Fruit fly (Drosophila melanogaster) ovary, adult (tissue): ENCODE measurements around the gene Grip128.

Experiments
- CG17801 ChIP-seq: fragments of 200-800 bp; optimal IDR thresholded peaks from 2 replicates; lab custom pipeline; 2019; ENCODE audit warnings: missing biosample characterization, mild to moderate bottlenecking, missing genetic modification characterization, moderate library complexity; ENCODE audit not compliant: partially characterized antibody

Gene Grip128

DNA sequence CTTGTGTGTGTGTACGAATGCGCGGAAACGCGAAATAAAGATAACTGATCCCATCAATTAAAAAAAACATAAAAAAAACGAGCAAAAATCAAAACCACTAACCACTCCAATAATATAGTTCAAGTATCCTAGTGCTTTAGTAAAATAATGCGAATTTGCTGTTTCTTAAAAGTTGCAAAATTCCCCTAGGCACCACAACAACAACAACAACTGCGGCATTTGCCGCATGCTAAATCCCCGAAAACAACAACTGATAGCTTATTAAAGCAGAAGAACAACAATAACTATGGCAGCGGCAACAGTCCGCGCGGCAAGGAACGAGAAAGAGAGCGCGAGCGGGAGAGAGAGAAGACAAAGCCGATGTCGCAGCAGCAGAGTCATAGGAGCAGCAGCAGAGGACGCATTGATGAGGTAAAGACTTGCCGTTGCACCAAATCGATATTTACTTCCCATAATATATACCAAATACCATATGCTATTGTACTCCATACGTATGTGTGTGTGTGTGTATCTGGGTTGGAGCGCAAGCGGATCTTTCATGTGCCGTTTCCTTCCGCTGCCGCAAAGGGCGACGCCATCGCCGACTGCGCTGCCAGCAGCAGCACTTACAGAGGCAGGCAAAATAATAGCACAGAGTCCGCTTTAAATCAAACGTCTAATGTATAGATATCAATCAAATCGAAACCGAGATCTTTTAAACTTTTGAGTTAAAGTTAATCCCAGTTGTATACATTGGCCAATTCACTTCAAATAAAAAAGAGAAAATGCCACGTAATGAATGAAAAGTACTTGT is 11.3 kb upstream of the Grip128 start:
- no peak for TF ChIP-seq CG17801 (GFP tag; lab: Kevin White, UChicago)

DNA sequence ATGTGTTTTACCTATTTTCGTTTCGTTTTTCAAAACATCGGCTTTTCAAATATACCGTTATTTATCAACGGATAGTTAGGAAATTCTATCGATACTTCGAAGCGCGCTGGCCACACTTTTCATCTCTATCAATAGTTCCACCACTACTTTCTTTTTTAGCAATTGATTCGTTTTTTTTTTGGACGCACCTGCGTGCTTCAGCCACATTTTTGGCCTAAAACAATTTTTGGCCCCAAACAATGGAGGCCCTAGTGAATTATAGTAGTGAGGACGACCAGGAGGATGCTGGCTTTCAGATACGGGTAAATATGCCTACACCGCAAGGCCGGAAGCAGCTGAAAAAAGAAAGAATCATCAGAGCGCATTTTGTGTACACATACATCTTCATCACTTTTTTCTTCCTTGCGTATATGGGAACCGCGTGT is 10.3 kb upstream of the Grip128 start, which contains the start of gene CG6340:
TSS of gene CG6340 (plus strand) at position 139 of the 425 bp plus-strand sequence.
- TF ChIP-seq CG17801 (GFP tag; lab: Kevin White, UChicago) = peak; percentile 46

DNA sequence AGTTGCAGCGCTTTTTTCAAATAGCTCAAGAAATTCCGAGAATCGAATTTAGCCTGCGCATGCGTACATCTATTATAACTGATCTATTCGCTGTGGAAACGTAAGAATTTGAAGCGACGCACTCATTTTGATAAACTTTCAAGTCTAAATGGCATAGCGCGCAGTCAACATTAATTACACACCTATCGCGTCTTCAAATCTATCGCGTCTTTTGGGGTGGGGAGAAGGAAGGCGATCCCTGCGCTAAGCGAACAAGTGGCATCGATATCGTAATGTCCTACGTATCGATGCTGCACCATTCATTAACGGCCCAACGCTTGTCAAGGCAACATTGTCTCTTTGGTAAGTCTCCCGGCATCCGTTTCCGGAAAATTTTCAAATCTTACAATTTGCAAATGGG is 3.9 kb upstream of the Grip128 start, which contains the start of gene CG6324:
TSS of gene CG6324 (plus strand) at position 301 of the 400 bp plus-strand sequence.
- no peak for TF ChIP-seq CG17801 (GFP tag; lab: Kevin White, UChicago)

DNA sequence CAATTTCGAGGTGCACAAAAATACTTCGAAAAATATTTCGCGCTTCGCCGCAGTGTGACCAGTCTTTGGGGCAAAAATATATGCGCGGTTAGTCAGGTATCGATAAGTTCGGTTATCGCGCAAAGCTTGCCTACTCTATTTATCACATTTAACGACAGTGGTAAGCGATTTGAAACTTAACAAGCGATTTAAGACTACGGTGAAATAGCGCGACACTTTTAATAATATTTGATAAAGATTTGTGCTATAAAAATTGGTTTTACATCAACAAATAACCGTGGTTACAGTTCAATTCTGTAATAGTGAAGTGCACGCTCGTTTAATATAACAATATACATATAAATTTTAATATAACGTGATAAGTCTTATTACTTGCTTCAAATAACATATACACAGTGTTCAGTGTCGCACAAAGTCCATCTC is 3.5 kb upstream of the Grip128 start, which contains the start of gene mh:
TSS of gene mh (minus strand) at position 34 of the 423 bp plus-strand sequence.
- no peak for TF ChIP-seq CG17801 (GFP tag; lab: Kevin White, UChicago)

DNA sequence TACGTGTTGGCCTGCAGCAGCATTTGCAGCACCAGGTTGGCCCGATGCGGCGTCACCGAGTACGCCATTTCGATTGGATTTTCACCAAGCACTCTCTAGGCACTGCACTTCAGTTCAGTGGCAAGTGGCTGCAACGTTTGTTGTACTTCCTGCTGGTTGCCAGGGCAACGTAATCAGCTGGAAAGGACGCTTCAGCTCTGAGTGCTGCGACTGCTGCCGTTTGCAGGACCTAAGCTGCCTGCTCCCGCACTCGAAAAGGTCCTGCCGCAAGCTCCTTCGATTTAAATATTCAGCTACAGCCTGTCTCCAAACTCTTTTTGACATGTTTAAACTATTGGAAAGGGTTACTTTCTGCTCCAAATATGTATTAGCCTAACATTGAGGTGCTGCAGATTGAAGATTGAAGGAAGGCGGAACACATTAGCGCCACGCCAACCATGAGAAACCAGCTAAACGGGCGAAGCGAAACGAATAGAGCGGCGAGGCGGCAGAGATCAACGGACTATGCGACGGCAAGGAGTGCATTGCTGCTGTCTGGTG is 4.4 kb downstream of the Grip128 start, which contains the start of the genes CG15642 and CG15641:
TSS of gene CG15642 (minus strand) at position 356 of the 540 bp plus-strand sequence.
TSS of gene CG15641 (plus strand) at position 490 of the 540 bp plus-strand sequence.
- no peak for TF ChIP-seq CG17801 (GFP tag; lab: Kevin White, UChicago)

DNA sequence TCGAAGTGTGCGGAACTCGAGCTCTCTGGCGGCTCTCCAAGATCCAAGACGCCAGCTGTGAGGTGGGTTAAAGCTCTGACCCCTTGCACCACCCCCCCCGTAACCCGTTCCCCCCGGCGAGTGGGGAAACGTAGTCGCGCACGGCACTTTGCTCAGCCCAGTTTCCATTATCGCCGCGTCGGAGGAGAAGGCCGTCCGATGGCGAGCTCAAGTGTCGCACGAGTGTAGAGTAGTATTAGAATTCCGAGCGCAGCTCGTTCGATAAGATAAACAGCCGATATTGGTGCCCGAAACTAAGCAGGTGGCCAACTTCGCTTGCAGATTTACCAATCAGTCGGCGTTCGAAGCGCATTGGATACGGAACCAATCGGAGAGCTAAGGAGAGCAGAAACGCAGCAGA is 6.5 kb downstream of the Grip128 start:
- TF ChIP-seq CG17801 (GFP tag; lab: Kevin White, UChicago) = no peak

DNA sequence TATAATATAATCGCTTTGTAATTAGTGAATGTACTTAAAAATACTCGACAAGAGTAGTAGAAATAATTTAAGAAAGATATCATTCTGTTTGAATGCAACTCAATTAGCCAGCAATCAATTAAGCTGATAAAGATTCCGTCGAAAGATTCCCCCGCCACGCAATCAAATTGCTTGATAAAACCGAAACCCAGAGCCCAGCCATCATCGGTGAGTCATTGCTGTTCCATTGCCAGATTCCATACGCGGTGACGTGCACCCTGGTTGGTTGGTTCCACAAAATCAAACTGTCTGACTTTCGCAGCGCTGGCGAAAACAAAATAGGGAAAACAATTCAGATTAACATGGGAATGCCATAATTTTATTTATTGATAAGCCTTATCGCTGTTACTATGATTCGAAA is 7.4 kb downstream of the Grip128 start:
- no peak for TF ChIP-seq CG17801 (GFP tag; lab: Kevin White, UChicago)

DNA sequence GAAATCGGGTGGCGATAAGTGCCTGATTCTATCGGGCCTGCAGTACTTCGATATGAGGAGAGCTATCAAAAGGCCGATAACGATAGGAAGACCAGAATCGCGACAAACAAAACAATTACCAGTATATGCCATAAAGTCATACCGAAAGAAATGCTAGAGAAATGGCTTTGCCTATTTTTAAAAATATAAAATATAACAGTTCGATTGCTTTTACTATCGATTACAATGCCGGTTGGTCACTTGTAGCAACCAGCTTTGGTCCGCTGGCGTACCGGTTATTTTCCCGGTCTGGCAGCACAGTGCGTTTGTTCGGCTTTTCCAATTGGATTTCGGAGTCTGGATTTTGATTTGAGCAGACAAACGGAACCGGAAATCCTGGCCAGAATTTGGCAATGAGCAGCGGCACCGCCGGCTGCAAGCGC is 9.5 kb downstream of the Grip128 start, which contains the start of the genes shtd, CG6294 and CG6299:
TSS of gene shtd (minus strand) at position 6 of the 422 bp plus-strand sequence.
TSS of gene CG6294 (plus strand) at position 287 of the 422 bp plus-strand sequence.
TSS of gene CG6299 (plus strand) at position 287 of the 422 bp plus-strand sequence.
- no peak for TF ChIP-seq CG17801 (GFP tag; lab: Kevin White, UChicago)

DNA sequence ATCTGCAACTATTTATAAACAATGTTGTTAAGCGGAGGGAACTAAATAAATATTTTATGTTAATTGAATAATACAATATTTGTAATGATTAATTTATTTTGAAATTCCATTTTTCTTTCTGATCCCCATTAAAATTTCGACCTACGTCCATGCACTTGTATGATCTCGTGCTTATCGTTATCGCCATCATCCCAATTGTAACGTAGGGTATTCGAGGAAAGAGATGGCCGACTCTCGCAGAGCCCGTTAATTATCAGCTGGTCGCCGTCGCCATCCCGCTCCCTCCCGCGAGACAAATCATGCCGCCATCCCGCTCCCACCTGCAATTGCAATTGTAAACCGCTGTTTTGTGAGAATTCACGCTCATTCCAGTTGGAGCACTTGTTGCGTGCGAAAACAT is 18.8 kb downstream of the Grip128 start, which contains the start of gene CG11655:
TSS of gene CG11655 (plus strand) at position 351 of the 400 bp plus-strand sequence.
- peak; percentile 50 for TF ChIP-seq CG17801 (GFP tag; lab: Kevin White, UChicago)

DNA sequence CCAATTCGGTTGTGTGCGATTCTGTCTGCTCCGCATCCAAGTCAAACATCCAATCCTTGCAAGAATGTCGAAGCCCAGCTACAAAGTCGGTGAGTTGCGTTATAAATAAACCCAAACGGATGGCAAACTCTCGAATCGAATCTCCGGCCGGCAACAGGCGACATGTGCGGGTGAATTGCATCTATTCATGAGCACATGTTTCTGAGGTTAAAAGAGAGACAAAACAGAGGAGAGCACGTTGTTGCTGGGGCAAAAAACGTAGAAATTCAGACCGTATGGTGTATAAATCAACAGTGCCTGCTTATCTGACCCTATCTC is 21.6 kb downstream of the Grip128 start:
- TF ChIP-seq CG17801 (GFP tag; lab: Kevin White, UChicago) = no peak

DNA sequence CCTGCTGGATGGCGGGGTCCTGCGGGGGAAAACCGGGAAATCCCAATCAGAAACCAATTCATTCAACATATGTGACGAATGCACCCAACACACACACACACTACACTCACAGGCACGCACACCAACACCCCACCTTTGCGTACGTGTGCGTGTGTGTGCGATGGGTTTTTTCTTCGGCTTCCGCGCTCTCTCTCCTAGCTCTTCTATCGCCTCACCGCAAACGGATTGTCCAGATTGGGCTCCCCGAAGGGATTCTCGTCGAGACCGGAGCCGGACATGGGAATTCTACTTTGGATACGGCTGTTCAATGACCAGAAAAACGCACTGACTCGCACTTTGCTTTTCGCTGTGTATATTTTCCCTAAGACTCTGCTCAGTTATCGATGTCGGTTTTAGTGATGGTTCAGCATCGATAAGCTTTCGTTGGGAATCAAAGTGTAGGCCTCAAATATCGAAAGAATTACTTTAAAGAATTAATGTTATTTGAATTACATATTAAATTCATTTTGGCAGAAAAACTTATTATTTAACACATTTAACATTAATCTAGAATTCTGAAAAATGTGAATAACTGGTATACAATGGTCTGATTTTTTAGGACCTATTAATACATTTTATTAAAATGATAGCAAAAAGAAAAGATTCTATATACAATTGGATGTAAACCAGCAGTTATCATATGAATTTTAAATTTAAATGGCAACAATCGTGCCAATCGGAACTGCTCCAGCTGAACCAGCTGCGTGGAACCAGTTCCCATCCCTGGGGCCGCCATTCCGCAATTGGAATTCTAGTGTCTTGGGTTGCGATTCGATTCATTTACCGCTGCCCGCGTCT is 22.2 kb downstream of the Grip128 start, which contains the start of the genes Scamp and Ahcy:
TSS of gene Scamp (minus strand) at position 394 of the 837 bp plus-strand sequence.
TSS of gene Ahcy (plus strand) at position 772 of the 837 bp plus-strand sequence.
- no peak for TF ChIP-seq CG17801 (GFP tag; lab: Kevin White, UChicago)

DNA sequence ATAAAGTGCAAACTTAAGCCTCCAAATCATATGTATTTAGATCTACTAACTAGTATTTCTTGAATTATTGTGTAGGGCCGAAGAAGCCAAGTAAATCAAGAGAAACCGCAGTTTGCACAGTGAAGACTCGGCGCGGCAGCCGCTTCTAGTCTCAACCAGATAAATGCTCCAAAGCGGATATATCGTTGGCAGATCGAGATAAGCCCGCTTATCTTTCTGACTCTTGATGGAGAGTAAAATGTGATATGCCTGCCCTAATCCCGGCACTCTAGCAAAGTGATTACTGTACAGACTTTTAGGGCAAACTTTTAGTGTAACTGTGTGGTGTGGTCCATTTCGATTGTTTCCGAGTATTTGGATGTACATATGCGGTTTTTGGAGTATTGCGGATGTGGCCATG is 23.1 kb downstream of the Grip128 start:
- TF ChIP-seq CG17801 (GFP tag; lab: Kevin White, UChicago) = no peak

DNA sequence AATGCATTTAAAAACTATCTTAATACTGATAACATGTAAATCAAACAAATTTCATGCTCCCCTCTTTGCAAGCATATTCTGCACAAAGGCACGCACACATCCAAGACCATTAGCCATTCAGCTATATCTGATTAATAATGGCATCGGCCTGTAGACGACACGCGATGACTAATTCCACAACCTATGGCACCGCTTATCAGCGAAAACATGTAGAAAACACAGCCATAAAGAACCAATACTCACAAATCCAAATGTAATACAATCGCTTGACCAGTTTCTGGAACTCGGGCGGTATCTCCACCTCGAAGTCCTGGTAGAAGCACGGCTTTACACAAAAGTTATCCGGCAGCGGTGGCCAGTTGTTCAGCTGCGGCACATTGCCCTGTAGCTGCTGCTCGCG is 23.8 kb downstream of the Grip128 start:
- no peak for TF ChIP-seq CG17801 (GFP tag; lab: Kevin White, UChicago)

DNA sequence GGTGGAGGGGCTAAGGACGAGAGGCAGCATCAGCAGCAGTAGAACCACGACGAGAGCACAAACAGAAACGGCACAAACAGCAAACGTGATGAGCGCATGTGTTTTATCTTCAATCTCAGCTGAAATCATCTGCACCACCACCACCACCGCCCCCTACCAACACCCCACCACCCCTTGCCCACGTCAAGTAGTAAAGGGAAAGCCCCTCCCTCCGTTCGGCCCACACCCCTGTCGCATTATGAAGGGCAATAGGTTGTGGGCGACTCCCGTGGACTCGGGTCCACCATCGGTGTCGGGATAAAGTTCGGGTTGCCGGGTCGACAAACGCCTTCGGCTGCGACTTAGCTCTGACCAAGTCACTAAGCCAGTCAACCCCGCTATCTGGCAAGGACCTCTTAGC is 28.4 kb downstream of the Grip128 start:
- no peak for TF ChIP-seq CG17801 (GFP tag; lab: Kevin White, UChicago)
